Fruit fly (Drosophila melanogaster) whole organism, embryonic: ENCODE measurements around the gene CG2772.

ENCODE experiments used
- Awh ChIP-seq: fragments of 200-800 bp; sonication (Bioruptor generic); IDR thresholded peaks from 2 replicates; pipeline ENCODE4, ENCODE4 v1.3.6; 2022; ENCODE audit warnings: missing biosample characterization, missing genetic modification characterization
- Bteb2 ChIP-seq: fragments of 200-800 bp; sonication (Bioruptor generic); optimal IDR thresholded peaks from 2 replicates; lab custom pipeline; 2016; ENCODE audit warnings: missing biosample characterization, missing genetic modification characterization
- C15 ChIP-seq: fragments of 200-800 bp; sonication (Bioruptor generic); IDR thresholded peaks from 3 replicates; pipeline ENCODE4 v1.3.6; 2022; ENCODE audit warnings: missing biosample characterization, missing genetic modification characterization
- CG10209 ChIP-seq: fragments of 200-800 bp; sonication (Bioruptor generic); optimal IDR thresholded peaks from 3 replicates; lab custom pipeline; 2017; ENCODE audit warnings: missing biosample characterization, mild to moderate bottlenecking, missing genetic modification characterization, missing genetic modification reagents
- CG10366 ChIP-seq: fragments of 200-800 bp; sonication (Bioruptor generic); IDR thresholded peaks from 2 replicates; pipeline ENCODE4 v1.3.6; 2022; ENCODE audit warnings: missing biosample characterization, missing genetic modification characterization
- CG11695 ChIP-seq: fragments of 200-800 bp; sonication (Bioruptor generic); IDR thresholded peaks from 3 replicates; pipeline ENCODE4 v1.3.6; 2022; ENCODE audit warnings: missing biosample characterization, missing genetic modification characterization
- CG11696 ChIP-seq: fragments of 200-800 bp; sonication (Bioruptor generic); IDR thresholded peaks from 2 replicates; pipeline ENCODE4 v1.3.6; 2022; ENCODE audit warnings: missing biosample characterization, missing genetic modification characterization
- CG12942 ChIP-seq: fragments of 200-800 bp; sonication (Bioruptor generic); optimal IDR thresholded peaks from 3 replicates; lab custom pipeline; 2016; ENCODE audit warnings: missing biosample characterization, missing genetic modification characterization
- CG15073 ChIP-seq: fragments of 200-800 bp; sonication (Bioruptor generic); optimal IDR thresholded peaks from 2 replicates; lab custom pipeline; 2016; ENCODE audit warnings: missing biosample characterization, missing genetic modification characterization
- CG15269 ChIP-seq: fragments of 200-800 bp; sonication (Bioruptor generic); optimal IDR thresholded peaks from 2 replicates; lab custom pipeline; 2018; ENCODE audit warnings: missing biosample characterization, mild to moderate bottlenecking, missing genetic modification characterization, moderate library complexity
- CG15479 ChIP-seq: fragments of 200-800 bp; sonication (Bioruptor generic); optimal IDR thresholded peaks from 3 replicates; lab custom pipeline; 2019; ENCODE audit warnings: missing biosample characterization, mild to moderate bottlenecking, missing genetic modification characterization, moderate library complexity
- CG1602 ChIP-seq: fragments of 200-800 bp; sonication (Bioruptor generic); optimal IDR thresholded peaks from 3 replicates; lab custom pipeline; 2016; ENCODE audit warnings: missing biosample characterization, missing genetic modification characterization
- CG1603 ChIP-seq: fragments of 200-800 bp; sonication (Bioruptor generic); optimal IDR thresholded peaks from 2 replicates; lab custom pipeline; 2019; ENCODE audit warnings: missing biosample characterization, mild to moderate bottlenecking, missing genetic modification characterization, moderate library complexity
- CG2875 ChIP-seq: fragments of 200-800 bp; sonication (Bioruptor generic); optimal IDR thresholded peaks from 2 replicates; lab custom pipeline; 2017; ENCODE audit warnings: missing biosample characterization, mild to moderate bottlenecking, missing genetic modification characterization, missing genetic modification reagents
- CG30403 ChIP-seq: fragments of 200-800 bp; sonication (Bioruptor generic); optimal IDR thresholded peaks from 3 replicates; lab custom pipeline; 2016; ENCODE audit warnings: missing biosample characterization, missing genetic modification characterization
- CG31388 ChIP-seq: fragments of 200-800 bp; sonication (Bioruptor generic); optimal IDR thresholded peaks from 2 replicates; lab custom pipeline; 2016; ENCODE audit warnings: missing biosample characterization, missing genetic modification characterization
- CG32767 ChIP-seq: fragments of 200-800 bp; sonication (Bioruptor generic); IDR thresholded peaks from 2 replicates; pipeline ENCODE4 v1.3.6; 2022; ENCODE audit warnings: missing biosample characterization, missing genetic modification characterization
- CG34422 ChIP-seq: fragments of 200-800 bp; sonication (Bioruptor generic); IDR thresholded peaks from 3 replicates; pipeline ENCODE4 v1.3.6; 2022; ENCODE audit warnings: missing biosample characterization, missing genetic modification characterization
- CG4404 ChIP-seq: fragments of 200-800 bp; sonication (Bioruptor generic); IDR thresholded peaks from 2 replicates; pipeline ENCODE4 v1.3.6; 2022; ENCODE audit warnings: missing biosample characterization, missing genetic modification characterization
- CG4854 ChIP-seq: fragments of 200-800 bp; sonication (Bioruptor generic); optimal IDR thresholded peaks from 2 replicates; lab custom pipeline; 2016; ENCODE audit warnings: missing biosample characterization, missing genetic modification characterization, inconsistent platforms
- CG6854 ChIP-seq: fragments of 200-800 bp; sonication (Bioruptor generic); optimal IDR thresholded peaks from 3 replicates; lab custom pipeline; 2017; ENCODE audit warnings: missing biosample characterization, mild to moderate bottlenecking, missing genetic modification characterization
- CG7786 ChIP-seq: fragments of 200-800 bp; sonication (Bioruptor generic); optimal IDR thresholded peaks from 2 replicates; lab custom pipeline; 2016; ENCODE audit warnings: missing biosample characterization, missing genetic modification characterization
- CG8089 ChIP-seq: fragments of 200-800 bp; sonication (Bioruptor generic); optimal IDR thresholded peaks from 3 replicates; lab custom pipeline; 2016; ENCODE audit warnings: missing biosample characterization, missing genetic modification characterization
- CkIIα-i1 ChIP-seq: fragments of 200-800 bp; sonication (Bioruptor generic); IDR thresholded peaks from 2 replicates; pipeline ENCODE4 v1.3.6; 2022; ENCODE audit warnings: missing biosample characterization, missing genetic modification characterization
- CrebB ChIP-seq: fragments of 200-800 bp; sonication (Bioruptor generic); optimal IDR thresholded peaks from 3 replicates; lab custom pipeline; 2018; ENCODE audit warnings: missing biosample characterization, mild to moderate bottlenecking, missing genetic modification characterization
- Dp ChIP-seq: fragments of 200-800 bp; sonication (Bioruptor generic); optimal IDR thresholded peaks from 2 replicates; lab custom pipeline; 2018; ENCODE audit warnings: missing biosample characterization, mild to moderate bottlenecking, missing genetic modification characterization, moderate library complexity
- Dref ChIP-seq: fragments of 200-800 bp; sonication (Bioruptor generic); IDR thresholded peaks from 2 replicates; pipeline ENCODE4 v1.3.6; 2022; ENCODE audit warnings: missing biosample characterization, missing genetic modification characterization
- Drgx ChIP-seq: fragments of 200-800 bp; sonication (Bioruptor generic); IDR thresholded peaks from 2 replicates; pipeline ENCODE4 v1.3.6; 2022; ENCODE audit warnings: missing biosample characterization, missing genetic modification characterization
- Ets97D ChIP-seq: fragments of 200-800 bp; sonication (Bioruptor generic); optimal IDR thresholded peaks from 3 replicates; lab custom pipeline; 2016; ENCODE audit warnings: missing biosample characterization, missing genetic modification characterization
- Fer2 ChIP-seq: fragments of 200-800 bp; sonication (Bioruptor generic); optimal IDR thresholded peaks from 2 replicates; lab custom pipeline; 2018; ENCODE audit warnings: missing biosample characterization, mild to moderate bottlenecking, missing genetic modification characterization, moderate library complexity
- HHEX ChIP-seq: fragments of 200-800 bp; sonication (Bioruptor generic); optimal IDR thresholded peaks from 3 replicates; lab custom pipeline; 2017; ENCODE audit warnings: missing biosample characterization, mild to moderate bottlenecking, missing genetic modification characterization, missing genetic modification reagents
- HLH3B ChIP-seq: fragments of 200-800 bp; sonication (Bioruptor generic); IDR thresholded peaks from 2 replicates; pipeline ENCODE4 v1.3.6; 2022; ENCODE audit warnings: missing biosample characterization, missing genetic modification characterization
- HmgD ChIP-seq: fragments of 200-800 bp; sonication (Bioruptor generic); optimal IDR thresholded peaks from 3 replicates; lab custom pipeline; 2016; ENCODE audit warnings: missing biosample characterization, missing genetic modification characterization
- HmgZ ChIP-seq: fragments of 200-800 bp; sonication (Bioruptor generic); optimal IDR thresholded peaks from 2 replicates; lab custom pipeline; 2018; ENCODE audit warnings: missing biosample characterization, mild to moderate bottlenecking, missing genetic modification characterization
- Lpt ChIP-seq: fragments of >200 bp; optimal IDR thresholded peaks from 2 replicates; lab custom pipeline; 2018; ENCODE audit warnings: missing biosample characterization, missing genetic modification characterization
- Oli ChIP-seq: fragments of 200-800 bp; sonication (Bioruptor generic); optimal IDR thresholded peaks from 2 replicates; lab custom pipeline; 2018; ENCODE audit warnings: missing biosample characterization, mild to moderate bottlenecking, missing genetic modification characterization, moderate library complexity
- Ravus ChIP-seq: fragments of 200-800 bp; sonication (Bioruptor generic); IDR thresholded peaks from 2 replicates; pipeline ENCODE4 v1.3.6; 2022; ENCODE audit warnings: missing biosample characterization, missing genetic modification characterization
- Rfx ChIP-seq: fragments of 200-800 bp; sonication (Bioruptor generic); IDR thresholded peaks from 2 replicates; pipeline ENCODE4 v1.3.6; 2022; ENCODE audit warnings: missing biosample characterization, missing genetic modification characterization
- Rx ChIP-seq: fragments of 200-800 bp; sonication (Bioruptor generic); IDR thresholded peaks from 2 replicates; pipeline ENCODE4 v1.3.6; 2022; ENCODE audit warnings: missing biosample characterization, missing genetic modification characterization
- Six4 ChIP-seq: fragments of 200-800 bp; sonication (Bioruptor generic); optimal IDR thresholded peaks from 2 replicates; lab custom pipeline; 2016; ENCODE audit warnings: missing biosample characterization, missing genetic modification characterization
- Spps ChIP-seq: fragments of 200-800 bp; sonication (Bioruptor generic); optimal IDR thresholded peaks from 2 replicates; lab custom pipeline; 2018; ENCODE audit warnings: missing biosample characterization, mild to moderate bottlenecking, missing genetic modification characterization
- Tbp ChIP-seq: fragments of >200 bp; optimal IDR thresholded peaks from 2 replicates; lab custom pipeline; 2018; ENCODE audit warnings: missing biosample characterization, missing genetic modification characterization
- cwo ChIP-seq: fragments of 200-800 bp; sonication (Bioruptor generic); optimal IDR thresholded peaks from 3 replicates; lab custom pipeline; 2017; ENCODE audit warnings: missing biosample characterization, missing genetic modification characterization, mild to moderate bottlenecking, moderate library complexity, missing genetic modification reagents
- dm ChIP-seq: fragments of 200-800 bp; sonication (Bioruptor generic); optimal IDR thresholded peaks from 3 replicates; lab custom pipeline; 2016; ENCODE audit warnings: missing biosample characterization, missing genetic modification characterization
- gfzf ChIP-seq: fragments of 200-800 bp; sonication (Bioruptor generic); optimal IDR thresholded peaks from 2 replicates; lab custom pipeline; 2016; ENCODE audit warnings: missing biosample characterization, mild to moderate bottlenecking, missing genetic modification characterization, moderate library complexity
- gsb-n ChIP-seq: fragments of 200-800 bp; sonication (Bioruptor generic); optimal IDR thresholded peaks from 3 replicates; lab custom pipeline; 2018; ENCODE audit warnings: missing biosample characterization, mild to moderate bottlenecking, missing genetic modification characterization
- ham ChIP-seq: fragments of 200-800 bp; sonication (Bioruptor generic); IDR thresholded peaks from 2 replicates; pipeline ENCODE4 v1.3.6; 2022; ENCODE audit warnings: missing biosample characterization, missing genetic modification characterization
- klu ChIP-seq: fragments of 200-800 bp; sonication (Bioruptor generic); IDR thresholded peaks from 2 replicates; pipeline ENCODE4 v1.3.6; 2022; ENCODE audit warnings: missing biosample characterization, missing genetic modification characterization
- pita ChIP-seq: fragments of 200-800 bp; sonication (Bioruptor generic); optimal IDR thresholded peaks from 2 replicates; lab custom pipeline; 2017; ENCODE audit warnings: missing biosample characterization, mild to moderate bottlenecking, missing genetic modification characterization
- sens ChIP-seq: fragments of 200-800 bp; sonication (Bioruptor generic); peaks from one replicate; lab custom pipeline; 2016; ENCODE audit warnings: missing biosample characterization, missing genetic modification characterization
- sr ChIP-seq: fragments of 200-800 bp; sonication (Bioruptor generic); IDR thresholded peaks from 3 replicates; pipeline ENCODE4 v1.3.6; 2022; ENCODE audit warnings: missing biosample characterization, missing genetic modification characterization
- trem ChIP-seq: fragments of 200-800 bp; optimal IDR thresholded peaks from 3 replicates; lab custom pipeline; 2019; ENCODE audit warnings: missing biosample characterization, mild to moderate bottlenecking, missing genetic modification characterization, moderate library complexity
- yki ChIP-seq: fragments of >200 bp; optimal IDR thresholded peaks from 3 replicates; lab custom pipeline; 2018
- zfh2 ChIP-seq: fragments of 200-800 bp; sonication (Bioruptor generic); optimal IDR thresholded peaks from 2 replicates; lab custom pipeline; 2016; ENCODE audit warnings: missing biosample characterization, missing genetic modification characterization

The CG2772 gene

DNA sequence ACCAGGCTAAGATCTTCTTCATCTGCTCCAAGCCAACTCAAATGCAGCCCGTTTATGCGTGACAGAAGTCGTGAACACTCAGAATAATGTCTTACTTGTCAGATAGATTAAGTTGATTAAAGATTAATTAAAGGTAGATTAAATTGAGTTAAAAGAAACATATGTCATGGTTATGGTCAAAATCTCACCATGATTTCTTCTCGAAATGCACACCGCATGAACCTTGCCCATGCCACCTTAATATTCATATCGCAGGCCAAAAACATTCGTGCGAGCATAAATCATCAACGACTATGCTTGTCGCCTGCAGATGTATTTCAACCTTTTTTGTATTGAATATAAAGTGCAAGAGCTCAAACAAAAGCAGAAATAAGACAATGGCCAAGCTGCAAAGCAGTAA, 8.7 kb upstream of the CG2772 start (continued):
- no peak for TF ChIP-seq gsb-n (tag; lab: Kevin White, UChicago)
- no peak for TF ChIP-seq dm (GFP tag; lab: Kevin White, UChicago)
- TF ChIP-seq CG11696 = no peak
- TF ChIP-seq CG12942 (GFP tag; lab: Kevin White, UChicago) = no peak
- peak; percentile 89 for TF ChIP-seq CG1603 (tag; lab: Kevin White, UChicago)
- no peak for TF ChIP-seq Fer2
- peak; percentile 59 for TF ChIP-seq CG10366
- no peak for TF ChIP-seq yki (lab: Kevin White, UChicago)
- TF ChIP-seq Rfx (GFP tag; lab: Robert Waterston, UW) = no peak
- no peak for TF ChIP-seq CG15073 (GFP tag; lab: Kevin White, UChicago)
- TF ChIP-seq zfh2 (GFP tag; lab: Kevin White, UChicago) = no peak
- no peak for TF ChIP-seq CG2875 (GFP tag; lab: Kevin White, UChicago)
- TF ChIP-seq Ets97D = no peak
- no peak for TF ChIP-seq CG1602 (GFP tag; lab: Kevin White, UChicago)
- peak; percentile 66 for TF ChIP-seq Oli (tag; lab: Kevin White, UChicago)
- TF ChIP-seq gfzf (GFP tag; lab: Kevin White, UChicago) = no peak
- no peak for TF ChIP-seq CG7786 (GFP tag; lab: Kevin White, UChicago)
- TF ChIP-seq Dref = no peak
- TF ChIP-seq Ravus = no peak
- no peak for TF ChIP-seq ham (GFP tag; lab: Robert Waterston, UW)
- TF ChIP-seq CG34422 (GFP tag; lab: Robert Waterston, UW) = peak; percentile 67; the same call in 2 of the 3 replicates
- TF ChIP-seq CG8089 (GFP tag; lab: Kevin White, UChicago) = peak; percentile 4
- peak; percentile 7 for TF ChIP-seq cwo (GFP tag; lab: Kevin White, UChicago)
- no peak for TF ChIP-seq Tbp (GFP tag; lab: Kevin White, UChicago)
- no peak for TF ChIP-seq Six4 (GFP tag; lab: Kevin White, UChicago)
- peak; percentile 95 for TF ChIP-seq sens
- no peak for TF ChIP-seq CG31388 (GFP tag; lab: Kevin White, UChicago)
- peak; percentile 36 for TF ChIP-seq trem (tag; lab: Kevin White, UChicago)
- TF ChIP-seq CG6854 (GFP tag; lab: Kevin White, UChicago) = no peak
- TF ChIP-seq CG15269 (tag; lab: Kevin White, UChicago) = peak; percentile 73
- TF ChIP-seq HmgZ (tag; lab: Kevin White, UChicago) = no peak
- TF ChIP-seq klu = no peak
- peak; percentile 47 for TF ChIP-seq CG30403
- peak; percentile 27 for TF ChIP-seq CG10209 (GFP tag; lab: Kevin White, UChicago)
- TF ChIP-seq Dp (GFP tag; lab: Kevin White, UChicago) = no peak
- TF ChIP-seq Bteb2 = no peak
- peak; percentile 17; the same call in 1 of the 2 replicates for TF ChIP-seq Rx (GFP tag; lab: Robert Waterston, UW)
- TF ChIP-seq CG32767 (GFP tag; lab: Robert Waterston, UW) = peak; percentile 59; the same call in 1 of the 2 replicates
- TF ChIP-seq Awh (GFP tag; lab: Robert Waterston, UW) = peak; percentile 71
- TF ChIP-seq Drgx = peak; percentile 86
- TF ChIP-seq HLH3B (GFP tag; lab: Robert Waterston, UW) = peak; percentile 73
- TF ChIP-seq C15 (GFP tag; lab: Robert Waterston, UW) = no peak
- TF ChIP-seq sr (GFP tag; lab: Robert Waterston, UW) = no peak
- TF ChIP-seq CG15479 (GFP tag; lab: Kevin White, UChicago) = no peak
- peak; percentile 37 for TF ChIP-seq Spps (tag; lab: Kevin White, UChicago)
- no peak for TF ChIP-seq CkIIα-i1 (GFP tag; lab: Robert Waterston, UW)
- TF ChIP-seq Lpt (GFP tag; lab: Kevin White, UChicago) = no peak
- no peak for TF ChIP-seq HmgD (GFP tag; lab: Kevin White, UChicago)
- TF ChIP-seq CG11695 (GFP tag; lab: Robert Waterston, UW) = peak; percentile 49; the same call in 1 of the 3 replicates
- no peak for TF ChIP-seq pita (GFP tag; lab: Kevin White, UChicago)
- TF ChIP-seq CG4854 (GFP tag; lab: Kevin White, UChicago) = no peak
- peak; percentile 50 for TF ChIP-seq CrebB (tag; lab: Kevin White, UChicago)
- TF ChIP-seq CG4404 (GFP tag; lab: Robert Waterston, UW) = no peak
- TF ChIP-seq HHEX (GFP tag; lab: Kevin White, UChicago) = peak; percentile 40
